Worm (Caenorhabditis elegans) whole organism, L3 larva: Measurements from ENCODE around the gene nas-7.

Experiments
- R02D3.7 ChIP-seq: fragments of 150-350 bp; optimal IDR thresholded peaks from 2 replicates; lab custom pipeline; 2014; ENCODE audit warnings: missing biosample characterization, missing genetic modification characterization
- ZK546.5 ChIP-seq: sonication (generic microtip); optimal IDR thresholded peaks from 2 replicates; lab custom pipeline; 2017; ENCODE audit warnings: missing biosample characterization, missing genetic modification characterization
- aly-2 ChIP-seq: fragments of 150-350 bp; optimal IDR thresholded peaks from 2 replicates; lab custom pipeline; 2014; ENCODE audit warnings: missing biosample characterization, missing genetic modification characterization
- ama-1 ChIP-seq: fragments of 150-350 bp; optimal IDR thresholded peaks from 2 replicates; lab custom pipeline; 2018
- ceh-16 ChIP-seq: sonication (generic microtip); optimal IDR thresholded peaks from 2 replicates; lab custom pipeline; 2017; ENCODE audit warnings: missing biosample characterization, missing genetic modification characterization
- ceh-28 ChIP-seq: fragments of 150-350 bp; optimal IDR thresholded peaks from 2 replicates; lab custom pipeline; 2014; ENCODE audit warnings: missing biosample characterization, missing genetic modification reagents, missing genetic modification characterization
- ceh-82 ChIP-seq: fragments of 150-350 bp; optimal IDR thresholded peaks from 2 replicates; lab custom pipeline; 2014; ENCODE audit warnings: missing biosample characterization, missing genetic modification characterization
- ceh-9 ChIP-seq: sonication (generic microtip); optimal IDR thresholded peaks from 2 replicates; lab custom pipeline; 2018; ENCODE audit warnings: missing biosample characterization, missing genetic modification characterization
- daf-12 ChIP-seq: fragments of 150-350 bp; optimal IDR thresholded peaks from 2 replicates; lab custom pipeline; 2014; ENCODE audit warnings: missing biosample characterization, missing genetic modification reagents, missing genetic modification characterization
- egl-27 ChIP-seq: sonication (generic microtip); optimal IDR thresholded peaks from 4 replicates; lab custom pipeline; 2017; ENCODE audit warnings: missing biosample characterization, missing genetic modification reagents, missing genetic modification characterization
- egl-5 ChIP-seq: fragments of 150-350 bp; optimal IDR thresholded peaks from 2 replicates; lab custom pipeline; 2017; ENCODE audit warnings: missing biosample characterization, missing genetic modification reagents, missing genetic modification characterization, inconsistent platforms
- elt-1 ChIP-seq: fragments of 150-350 bp; optimal IDR thresholded peaks from 2 replicates; lab custom pipeline; 2014; ENCODE audit warnings: missing biosample characterization, missing genetic modification characterization
- elt-2 ChIP-seq: sonication (generic microtip); optimal IDR thresholded peaks from 2 replicates; lab custom pipeline; 2016; ENCODE audit warnings: missing genetic modification reagents, mild to moderate bottlenecking, missing genetic modification characterization, missing compliant biosample characterization
- elt-3 ChIP-seq, 3 experiments: fragments of 150-350 bp in 1 of 3; sonication (generic microtip) in 2 of 3; optimal IDR thresholded peaks; 2 replicates in 2 of 3; 4 replicates in 1 of 3; lab custom pipeline; 2014 to 2017; ENCODE audit warnings: missing biosample characterization in 3 of 3, missing genetic modification characterization in 3 of 3
- eor-1 ChIP-seq, 2 experiments: fragments of 150-350 bp; optimal IDR thresholded peaks; 2 replicates each; lab custom pipeline; 2014 to 2018; ENCODE audit warnings: missing biosample characterization in 2 of 2, missing genetic modification characterization in 2 of 2
- fkh-10 ChIP-seq: sonication (generic microtip); optimal IDR thresholded peaks from 2 replicates; lab custom pipeline; 2017; ENCODE audit warnings: missing biosample characterization, missing genetic modification reagents, missing genetic modification characterization
- fkh-2 ChIP-seq: fragments of 150-350 bp; optimal IDR thresholded peaks from 2 replicates; lab custom pipeline; 2014; ENCODE audit warnings: missing biosample characterization, missing genetic modification reagents, missing genetic modification characterization
- fos-1 ChIP-seq: fragments of 150-350 bp; optimal IDR thresholded peaks from 2 replicates; lab custom pipeline; 2014; ENCODE audit warnings: missing biosample characterization, missing genetic modification characterization
- hmg-11 ChIP-seq: sonication (generic microtip); optimal IDR thresholded peaks from 2 replicates; lab custom pipeline; 2016; ENCODE audit warnings: missing genetic modification characterization, missing compliant biosample characterization
- jun-1 ChIP-seq: fragments of 150-350 bp; optimal IDR thresholded peaks from 2 replicates; lab custom pipeline; 2014; ENCODE audit warnings: missing biosample characterization, missing genetic modification reagents, missing genetic modification characterization
- lin-15B ChIP-seq: fragments of 150-350 bp; optimal IDR thresholded peaks from 2 replicates; lab custom pipeline; 2014; ENCODE audit warnings: missing biosample characterization, missing genetic modification characterization
- lin-39 ChIP-seq: fragments of 150-350 bp; optimal IDR thresholded peaks from 2 replicates; lab custom pipeline; 2018; ENCODE audit warnings: missing biosample characterization, missing genetic modification reagents, missing genetic modification characterization
- lsy-12 ChIP-seq: sonication (generic microtip); optimal IDR thresholded peaks from 2 replicates; lab custom pipeline; 2016; ENCODE audit warnings: mild to moderate bottlenecking, missing genetic modification characterization, missing compliant biosample characterization
- mdl-1 ChIP-seq: fragments of 150-350 bp; optimal IDR thresholded peaks from 2 replicates; lab custom pipeline; 2014; ENCODE audit warnings: missing biosample characterization, missing genetic modification characterization
- mml-1 ChIP-seq: fragments of 150-350 bp; sonication (generic microtip); optimal IDR thresholded peaks from 3 replicates; lab custom pipeline; 2014; ENCODE audit warnings: missing biosample characterization, missing genetic modification characterization
- nfya-1 ChIP-seq: sonication (generic microtip); optimal IDR thresholded peaks from 2 replicates; lab custom pipeline; 2017; ENCODE audit warnings: missing genetic modification characterization, mild to moderate bottlenecking, missing compliant biosample characterization, antibody characterized with exemption, moderate library complexity; ENCODE audit not compliant: insufficient read depth
- nhr-11 ChIP-seq: fragments of 150-350 bp; optimal IDR thresholded peaks from 2 replicates; lab custom pipeline; 2014; ENCODE audit warnings: missing biosample characterization, missing genetic modification characterization
- nhr-12 ChIP-seq: fragments of 150-350 bp; optimal IDR thresholded peaks from 2 replicates; lab custom pipeline; 2014; ENCODE audit warnings: missing biosample characterization, missing genetic modification characterization
- nhr-23 ChIP-seq: fragments of 150-350 bp; optimal IDR thresholded peaks from 2 replicates; lab custom pipeline; 2014; ENCODE audit warnings: missing biosample characterization, missing genetic modification reagents, missing genetic modification characterization
- nhr-237 ChIP-seq: fragments of 150-350 bp; optimal IDR thresholded peaks from 2 replicates; lab custom pipeline; 2014; ENCODE audit warnings: missing biosample characterization, missing genetic modification characterization
- nhr-25 ChIP-seq: sonication (generic microtip); optimal IDR thresholded peaks from 2 replicates; lab custom pipeline; 2017; ENCODE audit warnings: missing biosample characterization, missing genetic modification characterization
- nhr-28 ChIP-seq: fragments of 150-350 bp; optimal IDR thresholded peaks from 2 replicates; lab custom pipeline; 2014; ENCODE audit warnings: missing biosample characterization, missing genetic modification characterization
- nhr-43 ChIP-seq: sonication (generic microtip); optimal IDR thresholded peaks from 2 replicates; lab custom pipeline; 2016; ENCODE audit warnings: mild to moderate bottlenecking, missing genetic modification characterization, missing compliant biosample characterization; ENCODE audit not compliant: poor library complexity, severe bottlenecking
- nhr-67 ChIP-seq: fragments of 150-350 bp; optimal IDR thresholded peaks from 2 replicates; lab custom pipeline; 2014; ENCODE audit warnings: missing biosample characterization, missing genetic modification characterization
- nhr-76 ChIP-seq: fragments of 150-350 bp; sonication (generic microtip); optimal IDR thresholded peaks from 5 replicates; lab custom pipeline; 2014; ENCODE audit warnings: missing biosample characterization, missing genetic modification characterization
- nhr-77 ChIP-seq: fragments of 150-350 bp; optimal IDR thresholded peaks from 2 replicates; lab custom pipeline; 2014; ENCODE audit warnings: missing biosample characterization, missing genetic modification characterization
- pha-4 ChIP-seq: fragments of 150-350 bp; optimal IDR thresholded peaks from 2 replicates; lab custom pipeline; 2014; ENCODE audit warnings: missing biosample characterization, missing genetic modification reagents, missing genetic modification characterization
- pqm-1 ChIP-seq: fragments of 150-350 bp; optimal IDR thresholded peaks from 2 replicates; lab custom pipeline; 2017; ENCODE audit warnings: missing biosample characterization, missing genetic modification characterization, inconsistent platforms
- sea-2 ChIP-seq: fragments of 150-350 bp; sonication (generic microtip); optimal IDR thresholded peaks from 4 replicates; lab custom pipeline; 2014; ENCODE audit warnings: missing biosample characterization, missing genetic modification reagents, missing genetic modification characterization
- skn-1 ChIP-seq: fragments of 150-350 bp; optimal IDR thresholded peaks from 2 replicates; lab custom pipeline; 2014; ENCODE audit warnings: missing biosample characterization, missing genetic modification characterization
- snpc-4 ChIP-seq: fragments of 150-350 bp; optimal IDR thresholded peaks from 2 replicates; lab custom pipeline; 2014; ENCODE audit warnings: missing biosample characterization, missing genetic modification characterization
- tbx-2 ChIP-seq: sonication (generic microtip); optimal IDR thresholded peaks from 2 replicates; lab custom pipeline; 2016; ENCODE audit warnings: mild to moderate bottlenecking, missing genetic modification characterization, missing compliant biosample characterization
- unc-39 ChIP-seq: sonication (generic microtip); optimal IDR thresholded peaks from 4 replicates; lab custom pipeline; 2017; ENCODE audit warnings: missing biosample characterization, missing genetic modification characterization
- unc-62 ChIP-seq: fragments of 150-350 bp; sonication (generic microtip); optimal IDR thresholded peaks from 4 replicates; lab custom pipeline; 2014; ENCODE audit warnings: missing biosample characterization, missing genetic modification reagents, missing genetic modification characterization
- zag-1 ChIP-seq: fragments of 150-350 bp; optimal IDR thresholded peaks from 2 replicates; lab custom pipeline; 2014; ENCODE audit warnings: missing biosample characterization, missing genetic modification characterization
- ztf-11 ChIP-seq: fragments of 150-350 bp; optimal IDR thresholded peaks from 2 replicates; lab custom pipeline; 2014; ENCODE audit warnings: missing biosample characterization, missing genetic modification characterization
- ztf-4 ChIP-seq: fragments of 150-350 bp; optimal IDR thresholded peaks from 2 replicates; lab custom pipeline; 2014; ENCODE audit warnings: missing biosample characterization, missing genetic modification characterization

Gene nas-7

ce11 chrII:7358489-7358943 is 44.0 kb downstream of the nas-7 start, which contains the start of gene insc-1:
Gene insc-1, plus strand, starts transcription at chrII:7358893.
- TF ChIP-seq elt-3 (tag; optimal IDR thresholded peaks at IDR 0.05; lab: Kevin White, UChicago) (no peak), nhr-76 (tag; lab: Kevin White, UChicago) (no peak), skn-1 (tag; lab: Kevin White, UChicago) (no peak), ama-1 (lab: Kevin White, UChicago) (no peak), nhr-237 (tag; lab: Kevin White, UChicago) (no peak), eor-1 (tag; optimal IDR thresholded peaks at IDR 0.05; lab: Kevin White, UChicago) (no peak), ceh-9 (tag; lab: Kevin White, UChicago) (no peak), R02D3.7 (no peak), ztf-4 (tag; lab: Kevin White, UChicago) (no peak), ceh-28 (tag; lab: Kevin White, UChicago) (no peak), unc-62 (no peak)

ce11 chrII:7357176-7357575 is 45.3 kb downstream of the nas-7 start:
- TF ChIP-seq egl-27 (tag; lab: Kevin White, UChicago) (no peak), nfya-1 (tag; lab: Kevin White, UChicago) (no peak), nhr-25 (tag; lab: Kevin White, UChicago) (no peak), lin-15B (tag; lab: Kevin White, UChicago) (no peak), skn-1 (tag; lab: Kevin White, UChicago) (no peak)
- TF ChIP-seq, all 47 proteins: peak for 0

- no peak for TF ChIP-seq nhr-237 (tag; lab: Kevin White, UChicago)
- no peak for TF ChIP-seq ztf-4 (tag; lab: Kevin White, UChicago)
- no peak for TF ChIP-seq elt-3 (tag; optimal IDR thresholded peaks at IDR 0.05; lab: Kevin White, UChicago)
- TF ChIP-seq nhr-12 (tag; lab: Kevin White, UChicago), result no peak
- TF ChIP-seq egl-27 (tag; lab: Kevin White, UChicago), result no peak
- peak; percentile 30 for TF ChIP-seq lin-15B (tag; lab: Kevin White, UChicago)
- peak; percentile 38 for TF ChIP-seq nfya-1 (tag; lab: Kevin White, UChicago)
- TF ChIP-seq nhr-77 (tag; lab: Kevin White, UChicago), result no peak
- TF ChIP-seq elt-2 (tag; lab: Kevin White, UChicago), result no peak
- no peak for TF ChIP-seq nhr-43
- TF ChIP-seq daf-12 (tag; lab: Kevin White, UChicago), result no peak
- TF ChIP-seq nhr-67, result no peak
- TF ChIP-seq pha-4 (tag; lab: Kevin White, UChicago), result peak; percentile 48
- TF ChIP-seq elt-1 (tag; lab: Kevin White, UChicago), result no peak
- peak; percentile 6 for TF ChIP-seq hmg-11 (tag; lab: Kevin White, UChicago)
- no peak for TF ChIP-seq jun-1 (tag; lab: Kevin White, UChicago)
- no peak for TF ChIP-seq egl-5 (tag; lab: Kevin White, UChicago)
- TF ChIP-seq skn-1 (tag; lab: Kevin White, UChicago), result no peak
- no peak for TF ChIP-seq fos-1 (tag; lab: Kevin White, UChicago)
- no peak for TF ChIP-seq mdl-1 (tag; lab: Kevin White, UChicago)
- no peak for TF ChIP-seq ceh-9 (tag; lab: Kevin White, UChicago)
- no peak for TF ChIP-seq ceh-82 (tag; lab: Kevin White, UChicago)
- TF ChIP-seq nhr-23, result peak; percentile 20
- no peak for TF ChIP-seq ceh-28 (tag; lab: Kevin White, UChicago)
- TF ChIP-seq zag-1 (tag; lab: Kevin White, UChicago), result no peak
- TF ChIP-seq fkh-2 (tag; lab: Kevin White, UChicago), result no peak
- TF ChIP-seq nhr-76 (tag; lab: Kevin White, UChicago), result no peak
- no peak for TF ChIP-seq snpc-4
- no peak for TF ChIP-seq nhr-28
- TF ChIP-seq ZK546.5 (tag; lab: Kevin White, UChicago), result no peak
- no peak for TF ChIP-seq sea-2
- no peak for TF ChIP-seq tbx-2 (tag; lab: Kevin White, UChicago)
- TF ChIP-seq mml-1, result no peak
- no peak for TF ChIP-seq pqm-1 (tag; lab: Kevin White, UChicago)
- TF ChIP-seq ama-1 (lab: Kevin White, UChicago), result no peak
- TF ChIP-seq fkh-10, result no peak
- no peak for TF ChIP-seq nhr-11 (tag; lab: Kevin White, UChicago)
- TF ChIP-seq lin-39, result no peak
- TF ChIP-seq ztf-11 (tag; lab: Kevin White, UChicago), result no peak
- TF ChIP-seq aly-2 (tag; lab: Kevin White, UChicago), result no peak
- TF ChIP-seq unc-62, result no peak
- no peak for TF ChIP-seq lsy-12 (tag; lab: Kevin White, UChicago)
- TF ChIP-seq R02D3.7, result peak; percentile 85
- no peak for TF ChIP-seq nhr-25 (tag; lab: Kevin White, UChicago)
- no peak for TF ChIP-seq unc-39
- TF ChIP-seq ceh-16, result no peak
- TF ChIP-seq eor-1 (tag; optimal IDR thresholded peaks at IDR 0.05; lab: Kevin White, UChicago), result no peak
Measured at ce11 chrII:7356773-7357172, 45.8 kb downstream of the nas-7 start.
